Worm (Caenorhabditis elegans): ENCODE measurements around the gene ZC239.14.
A peak's percentile ranks its signal among the peaks of the same experiment; 100 is the strongest.
"Not testable (repeated sequence)": the region's sequence is repeated elsewhere in the genome, so short reads cannot be mapped to it uniquely, and the experiment has no call there.

Gene ZC239.14

ce11 chrII:3195739-3196138 is 26.1 kb downstream of the ZC239.14 start:
- TF ChIP-seq F52B5.7 (tag; optimal IDR thresholded peaks at IDR 0.05) (no peak), snpc-4 (GFP tag; optimal IDR thresholded peaks at IDR 0.05) (no peak), snpc-4 (tag; optimal IDR thresholded peaks at IDR 0.05) (peak in 1 of 4 experiments; percentile 68), zfh-2 (GFP tag; conservative IDR thresholded peaks at IDR 0.05) (peak; percentile 69; the same call in 1 of the 2 replicates)

- not testable (repeated sequence) for TF ChIP-seq pha-4 (tag; optimal IDR thresholded peaks at IDR 0.05); lin-35 (GFP tag; optimal IDR thresholded peaks at IDR 0.05); madf-6 (GFP tag; IDR thresholded peaks at IDR 0.05)
Measured at ce11 chrII:3191544-3191943, 30.3 kb downstream of the ZC239.14 start, which contains the start of gene Y27F2A.9. Gene Y27F2A.9, minus strand, starts transcription at chrII:3191644.

- not testable (repeated sequence) for TF ChIP-seq ekl-4 (GFP tag; IDR thresholded peaks at IDR 0.05); B0019.2 (GFP tag; conservative IDR thresholded peaks at IDR 0.05); snpc-1.3 (tag; optimal IDR thresholded peaks at IDR 0.05; ENCODE audit: insufficient read depth)
Measured at ce11 chrII:3189038-3189437, 32.8 kb downstream of the ZC239.14 start, which contains the start of gene Y27F2A.11. Gene Y27F2A.11, plus strand, starts transcription at chrII:3189338.

- TF ChIP-seq hlh-12 (tag; optimal IDR thresholded peaks at IDR 0.05) (no peak), tbx-9 (tag; optimal IDR thresholded peaks at IDR 0.05; ENCODE audit: borderline replicate concordance) (no peak), zfh-2 (GFP tag; conservative IDR thresholded peaks at IDR 0.05) (peak; percentile 67)
Measured at ce11 chrII:3185848-3186247, 36.0 kb downstream of the ZC239.14 start.

ce11 chrII:3184858-3185257 is 37.0 kb downstream of the ZC239.14 start, which contains the start of gene sri-78:
Gene sri-78, plus strand, starts transcription at chrII:3185158.
- TF ChIP-seq ceh-100 (GFP tag; IDR thresholded peaks at IDR 0.05); lin-54 (GFP tag; optimal IDR thresholded peaks at IDR 0.05); Y79H2A.3 (GFP tag; conservative IDR thresholded peaks at IDR 0.05): not testable (repeated sequence)

ce11 chrII:3183300-3183840 is 38.5 kb downstream of the ZC239.14 start, which contains the start of the genes Y27F2A.6 and Y27F2A.8:
Gene Y27F2A.6, minus strand, starts transcription at chrII:3183400.
Gene Y27F2A.8, plus strand, starts transcription at chrII:3183790.
- TF ChIP-seq cebp-2 (GFP tag; IDR thresholded peaks at IDR 0.05); him-1 (tag; optimal IDR thresholded peaks at IDR 0.05); fkh-3 (tag; optimal IDR thresholded peaks at IDR 0.05): not testable (repeated sequence)

- not testable (repeated sequence) for TF ChIP-seq nhr-120 (GFP tag; IDR thresholded peaks at IDR 0.05); hlh-26 (GFP tag; conservative IDR thresholded peaks at IDR 0.05); egrh-3 (GFP tag; IDR thresholded peaks at IDR 0.05)
Measured at ce11 chrII:3177663-3178062, 44.2 kb downstream of the ZC239.14 start, which contains the start of gene sri-40. Gene sri-40, plus strand, starts transcription at chrII:3177963.

ce11 chrII:3172176-3172575 is 49.7 kb downstream of the ZC239.14 start, which contains the start of gene Y27F2A.10:
Gene Y27F2A.10, minus strand, starts transcription at chrII:3172276.
- no peak for TF ChIP-seq ztf-22 (GFP tag; optimal IDR thresholded peaks at IDR 0.05)
- no peak for TF ChIP-seq egl-18 (GFP tag; IDR thresholded peaks at IDR 0.05)
- TF ChIP-seq D2030.7 (GFP tag; IDR thresholded peaks at IDR 0.05), result no peak
- no peak for TF ChIP-seq snpc-4 (GFP tag; optimal IDR thresholded peaks at IDR 0.05)
- TF ChIP-seq snpc-4 (tag; optimal IDR thresholded peaks at IDR 0.05), result no peak
- TF ChIP-seq sdz-38 (tag; optimal IDR thresholded peaks at IDR 0.05), result no peak
- no peak for TF ChIP-seq aptf-2 (GFP tag; conservative IDR thresholded peaks at IDR 0.05)
- no peak for TF ChIP-seq nhr-90 (tag; optimal IDR thresholded peaks at IDR 0.05)
- no peak for TF ChIP-seq athp-1 (tag; optimal IDR thresholded peaks at IDR 0.05)
- TF ChIP-seq zim-3 (tag; optimal IDR thresholded peaks at IDR 0.05), result no peak
- no peak for TF ChIP-seq tlf-1 (GFP tag; optimal IDR thresholded peaks at IDR 0.05)
- TF ChIP-seq sea-2 (GFP tag; IDR thresholded peaks at IDR 0.05), result no peak
